Worm (Caenorhabditis elegans) whole organism, young adult: ENCODE data around the gene tbc-14.

Experiments
- B0019.2 ChIP-seq: fragments of 200-800 bp; sonication (Bioruptor generic); conservative IDR thresholded peaks from 2 replicates; pipeline ENCODE4 v1.3.6; 2022; ENCODE audit warnings: missing genetic modification reagents, missing genetic modification characterization, missing compliant biosample characterization
- C06A6.2 ChIP-seq: fragments of 200-800 bp; sonication (Bioruptor generic); conservative IDR thresholded peaks from 2 replicates; pipeline ENCODE4 v1.3.6; 2022; ENCODE audit warnings: missing genetic modification characterization, missing compliant biosample characterization
- F49E8.2 ChIP-seq: sonication (generic microtip); optimal IDR thresholded peaks from 3 replicates; lab custom pipeline; 2017; ENCODE audit warnings: missing genetic modification characterization, mild to moderate bottlenecking, missing compliant biosample characterization, antibody characterized with exemption, moderate library complexity; ENCODE audit not compliant: insufficient read depth
- F52B5.7 ChIP-seq: sonication (generic microtip); optimal IDR thresholded peaks from 2 replicates; lab custom pipeline; 2016; ENCODE audit warnings: mild to moderate bottlenecking, missing genetic modification characterization, missing compliant biosample characterization
- F57C9.4 ChIP-seq: sonication (generic microtip); optimal IDR thresholded peaks from 2 replicates; lab custom pipeline; 2017; ENCODE audit warnings: mild to moderate bottlenecking, missing genetic modification characterization, missing compliant biosample characterization
- K11D2.4 ChIP-seq: fragments of 200-800 bp; sonication (Bioruptor generic); IDR thresholded peaks from 2 replicates; pipeline ENCODE4 v1.3.6; 2022; ENCODE audit warnings: missing genetic modification reagents, missing genetic modification characterization, missing compliant biosample characterization
- K12H6.12 ChIP-seq: fragments of 200-800 bp; sonication (Bioruptor generic); optimal IDR thresholded peaks from 2 replicates; lab custom pipeline; 2018; ENCODE audit warnings: mild to moderate bottlenecking, missing genetic modification characterization, missing compliant biosample characterization
- T07F8.4 ChIP-seq: sonication (generic microtip); optimal IDR thresholded peaks from 2 replicates; lab custom pipeline; 2016; ENCODE audit warnings: mild to moderate bottlenecking, missing genetic modification characterization, moderate library complexity, missing compliant biosample characterization
- Y53G8AR.9 ChIP-seq: fragments of 200-800 bp; sonication (Bioruptor generic); conservative IDR thresholded peaks from 2 replicates; pipeline ENCODE4 v1.3.6; 2022; ENCODE audit warnings: missing genetic modification reagents, missing genetic modification characterization, missing compliant biosample characterization
- Y67H2A.10 ChIP-seq: fragments of 200-800 bp; sonication (Bioruptor generic); conservative IDR thresholded peaks from 2 replicates; pipeline ENCODE4 v1.3.6; 2022; ENCODE audit warnings: missing genetic modification reagents, missing genetic modification characterization, missing compliant biosample characterization
- attf-6 ChIP-seq: fragments of 200-800 bp; sonication (Bioruptor generic); IDR thresholded peaks from 2 replicates; pipeline ENCODE4 v1.3.6; 2022; ENCODE audit warnings: missing genetic modification reagents, missing genetic modification characterization, missing compliant biosample characterization
- bed-2 ChIP-seq: fragments of 200-800 bp; sonication (Bioruptor generic); IDR thresholded peaks from 2 replicates; pipeline ENCODE4 v1.3.6; 2022; ENCODE audit warnings: missing genetic modification reagents, missing genetic modification characterization, missing compliant biosample characterization
- cebp-1 ChIP-seq, 2 experiments: fragments of 200-800 bp in 1 of 2; sonication (Bioruptor generic) in 1 of 2; sonication (generic microtip) in 1 of 2; IDR thresholded peaks in 1 of 2; optimal IDR thresholded peaks in 1 of 2; 2 replicates each; pipeline versions ENCODE4 v1.3.6 to Lab custom; 2017 to 2022; ENCODE audit warnings: missing compliant biosample characterization in 2 of 2, missing genetic modification characterization in 2 of 2, mild to moderate bottlenecking in 1 of 2, missing genetic modification reagents in 1 of 2, moderate library complexity in 1 of 2
- ceh-58 ChIP-seq: fragments of 200-800 bp; sonication (Bioruptor generic); IDR thresholded peaks from 2 replicates; pipeline ENCODE4 v1.3.6; 2022; ENCODE audit warnings: missing genetic modification characterization, missing compliant biosample characterization
- ceh-79 ChIP-seq: sonication (generic microtip); optimal IDR thresholded peaks from 2 replicates; lab custom pipeline; 2017; ENCODE audit warnings: mild to moderate bottlenecking, missing genetic modification characterization, missing compliant biosample characterization
- ceh-91 ChIP-seq: fragments of 200-800 bp; sonication (Bioruptor generic); IDR thresholded peaks from 2 replicates; pipeline ENCODE4 v1.3.6; 2022; ENCODE audit warnings: missing genetic modification reagents, missing genetic modification characterization, missing compliant biosample characterization
- chd-7 ChIP-seq: sonication (generic microtip); optimal IDR thresholded peaks from 2 replicates; lab custom pipeline; 2016; ENCODE audit warnings: mild to moderate bottlenecking, missing genetic modification characterization, moderate library complexity, missing compliant biosample characterization
- die-1 ChIP-seq: sonication (generic microtip); optimal IDR thresholded peaks from 2 replicates; lab custom pipeline; 2016; ENCODE audit warnings: missing genotype, mild to moderate bottlenecking, missing genetic modification characterization, missing compliant biosample characterization
- dox-1 ChIP-seq: fragments of 200-800 bp; sonication (Bioruptor generic); IDR thresholded peaks from 2 replicates; pipeline ENCODE4 v1.3.6; 2022; ENCODE audit warnings: missing genetic modification reagents, missing genetic modification characterization, missing compliant biosample characterization
- egrh-3 ChIP-seq: fragments of 200-800 bp; sonication (Bioruptor generic); IDR thresholded peaks from 2 replicates; pipeline ENCODE4 v1.3.6; 2022; ENCODE audit warnings: missing genetic modification reagents, missing genetic modification characterization, missing compliant biosample characterization
- gei-17 ChIP-seq: fragments of 200-800 bp; sonication (Bioruptor generic); optimal IDR thresholded peaks from 2 replicates; lab custom pipeline; 2018; ENCODE audit warnings: mild to moderate bottlenecking, missing genetic modification characterization, missing compliant biosample characterization
- hlh-12 ChIP-seq: sonication (generic microtip); optimal IDR thresholded peaks from 2 replicates; lab custom pipeline; 2016; ENCODE audit warnings: missing genetic modification characterization, missing compliant biosample characterization
- lag-1 ChIP-seq: fragments of 200-800 bp; sonication (Bioruptor generic); IDR thresholded peaks from 2 replicates; pipeline ENCODE4 v1.3.6; 2022; ENCODE audit warnings: missing genetic modification reagents, missing genetic modification characterization, missing compliant biosample characterization
- let-526 ChIP-seq: fragments of 200-800 bp; sonication (Bioruptor generic); IDR thresholded peaks from 2 replicates; pipeline ENCODE4 v1.3.6; 2022; ENCODE audit warnings: missing genetic modification reagents, missing genetic modification characterization, missing compliant biosample characterization
- let-607 ChIP-seq, 2 experiments: fragments of 200-800 bp in 1 of 2; sonication (Bioruptor generic) in 1 of 2; sonication (generic microtip) in 1 of 2; optimal IDR thresholded peaks; 2 replicates each; lab custom pipeline; 2016 to 2018; ENCODE audit warnings: mild to moderate bottlenecking in 2 of 2, missing compliant biosample characterization in 2 of 2, missing genetic modification characterization in 2 of 2, moderate library complexity in 2 of 2, missing genotype in 1 of 2
- lin-54 ChIP-seq: fragments of 200-800 bp; sonication (Bioruptor generic); optimal IDR thresholded peaks from 2 replicates; lab custom pipeline; 2018; ENCODE audit warnings: mild to moderate bottlenecking, missing genetic modification characterization, missing compliant biosample characterization
- lir-1 ChIP-seq: fragments of 200-800 bp; sonication (Bioruptor generic); conservative IDR thresholded peaks from 2 replicates; pipeline ENCODE4 v1.3.6; 2022; ENCODE audit warnings: missing genetic modification reagents, missing genetic modification characterization, missing compliant biosample characterization
- madf-10 ChIP-seq: sonication (generic microtip); optimal IDR thresholded peaks from 2 replicates; lab custom pipeline; 2016; ENCODE audit warnings: mild to moderate bottlenecking, missing genetic modification characterization, missing compliant biosample characterization
- mcd-1 ChIP-seq: fragments of 200-800 bp; sonication (Bioruptor generic); IDR thresholded peaks from 2 replicates; pipeline ENCODE4 v1.3.6; 2022; ENCODE audit warnings: missing genetic modification reagents, missing genetic modification characterization, missing compliant biosample characterization
- mel-28 ChIP-seq: sonication (generic microtip); optimal IDR thresholded peaks from 2 replicates; lab custom pipeline; 2016; ENCODE audit warnings: borderline replicate concordance, mild to moderate bottlenecking, missing genetic modification characterization, missing compliant biosample characterization
- mxl-1 ChIP-seq: sonication (generic microtip); optimal IDR thresholded peaks from 2 replicates; lab custom pipeline; 2016; ENCODE audit warnings: missing genetic modification characterization, missing compliant biosample characterization
- nfya-1 ChIP-seq: sonication (generic microtip); optimal IDR thresholded peaks from 2 replicates; lab custom pipeline; 2017; ENCODE audit warnings: antibody characterized with exemption, missing compliant biosample characterization, missing genetic modification characterization, borderline replicate concordance; ENCODE audit not compliant: insufficient read depth
- nhr-120 ChIP-seq: fragments of 200-800 bp; sonication (Bioruptor generic); IDR thresholded peaks from 2 replicates; pipeline ENCODE4 v1.3.6; 2022; ENCODE audit warnings: missing genetic modification characterization, missing compliant biosample characterization
- nhr-179 ChIP-seq: sonication (generic microtip); optimal IDR thresholded peaks from 2 replicates; lab custom pipeline; 2016; ENCODE audit warnings: mild to moderate bottlenecking, missing genetic modification characterization, missing compliant biosample characterization
- pbrm-1 ChIP-seq: fragments of 200-800 bp; sonication (Bioruptor generic); IDR thresholded peaks from 2 replicates; pipeline ENCODE4 v1.3.6; 2022; ENCODE audit warnings: missing genetic modification reagents, missing genetic modification characterization, missing compliant biosample characterization
- rec-8 ChIP-seq, 2 experiments: sonication (generic microtip); optimal IDR thresholded peaks; 2 replicates each; lab custom pipeline; 2016; ENCODE audit warnings: mild to moderate bottlenecking in 2 of 2, missing genetic modification characterization in 2 of 2, missing genetic modification reagents in 2 of 2, missing genotype in 2 of 2, missing biosample characterization in 1 of 2, missing compliant biosample characterization in 1 of 2, moderate library complexity in 1 of 2
- repo-1 ChIP-seq: sonication (generic microtip); optimal IDR thresholded peaks from 2 replicates; lab custom pipeline; 2017; ENCODE audit warnings: mild to moderate bottlenecking, missing genetic modification characterization, missing compliant biosample characterization
- snpc-1.1 ChIP-seq: sonication (generic microtip); optimal IDR thresholded peaks from 2 replicates; lab custom pipeline; 2017; ENCODE audit warnings: missing genetic modification characterization, mild to moderate bottlenecking, missing compliant biosample characterization, antibody characterized with exemption, moderate library complexity, missing genotype, missing genetic modification reagents; ENCODE audit not compliant: insufficient read depth
- snpc-4 ChIP-seq, 5 experiments: fragments of 150-350 bp in 1 of 5; sonication (generic microtip) in 4 of 5; optimal IDR thresholded peaks; 2 replicates each; lab custom pipeline; 2014 to 2018; ENCODE audit warnings: missing genetic modification characterization in 5 of 5, missing biosample characterization in 3 of 5, antibody characterized with exemption in 2 of 5, mild to moderate bottlenecking in 2 of 5, missing compliant biosample characterization in 2 of 5, missing genotype in 2 of 5, moderate library complexity in 2 of 5, missing genetic modification reagents in 1 of 5
- somi-1 ChIP-seq: fragments of 200-800 bp; sonication (Bioruptor generic); optimal IDR thresholded peaks from 2 replicates; lab custom pipeline; 2018; ENCODE audit warnings: mild to moderate bottlenecking, missing genetic modification characterization, missing compliant biosample characterization
- sptf-2 ChIP-seq: fragments of 200-800 bp; sonication (Bioruptor generic); optimal IDR thresholded peaks from 2 replicates; lab custom pipeline; 2018; ENCODE audit warnings: mild to moderate bottlenecking, missing genetic modification characterization, missing compliant biosample characterization
- tbp1 ChIP-seq: fragments of 200-800 bp; sonication (Bioruptor generic); optimal IDR thresholded peaks from 2 replicates; lab custom pipeline; 2018; ENCODE audit warnings: mild to moderate bottlenecking, missing genetic modification characterization, missing compliant biosample characterization
- unc-130 ChIP-seq: sonication (generic microtip); optimal IDR thresholded peaks from 2 replicates; lab custom pipeline; 2016; ENCODE audit warnings: missing genetic modification reagents, missing genetic modification characterization, missing compliant biosample characterization
- xnd-1 ChIP-seq: sonication (generic microtip); optimal IDR thresholded peaks from 2 replicates; lab custom pipeline; 2016; ENCODE audit warnings: missing genotype, missing genetic modification reagents, missing genetic modification characterization, missing compliant biosample characterization
- zim-3 ChIP-seq: sonication (generic microtip); optimal IDR thresholded peaks from 2 replicates; lab custom pipeline; 2017; ENCODE audit warnings: mild to moderate bottlenecking, missing genetic modification characterization, moderate library complexity, missing compliant biosample characterization
- ztf-22 ChIP-seq: fragments of 200-800 bp; sonication (Bioruptor generic); optimal IDR thresholded peaks from 2 replicates; lab custom pipeline; 2018; ENCODE audit warnings: mild to moderate bottlenecking, missing genetic modification characterization, moderate library complexity, missing compliant biosample characterization

Gene tbc-14

ce11 chrII:13469043-13469652, 21.8 kb upstream of the tbc-14 start, which contains the start of gene E01G4.3 (continued):
- TF ChIP-seq sptf-2 (GFP tag; lab: Kevin White, UChicago) (no peak), ztf-22 (GFP tag; lab: Kevin White, UChicago) (peak; percentile 61), snpc-1.1 (no peak), dox-1 (GFP tag; lab: Robert Waterston, UW) (no peak), let-607 (tag; optimal IDR thresholded peaks at IDR 0.05; lab: Kevin White, UChicago) (no peak), unc-130 (GFP tag; lab: Kevin White, UChicago) (no peak), T07F8.4 (tag; lab: Kevin White, UChicago) (no peak), Y53G8AR.9 (GFP tag; lab: Robert Waterston, UW) (no peak; the same call in 1 of the 2 replicates), chd-7 (tag; lab: Kevin White, UChicago) (no peak), lin-54 (GFP tag; lab: Kevin White, UChicago) (no peak), die-1 (tag; lab: Kevin White, UChicago) (no peak), hlh-12 (tag; lab: Kevin White, UChicago) (no peak), mel-28 (no peak), K12H6.12 (no peak), nfya-1 (no peak), egrh-3 (no peak), somi-1 (peak; percentile 45), ceh-79 (tag; lab: Kevin White, UChicago) (no peak), nhr-120 (GFP tag; lab: Robert Waterston, UW) (no peak), nhr-179 (no peak), mcd-1 (GFP tag; lab: Robert Waterston, UW) (peak; percentile 53), Y67H2A.10 (GFP tag; lab: Robert Waterston, UW) (no peak), cebp-1 (GFP tag; IDR thresholded peaks at IDR 0.05; lab: Robert Waterston, UW) (peak; percentile 45; the same call in 1 of the 2 replicates), cebp-1 (tag; optimal IDR thresholded peaks at IDR 0.05; lab: Kevin White, UChicago) (peak; percentile 80), B0019.2 (GFP tag; lab: Robert Waterston, UW) (no peak), snpc-4 (GFP tag; optimal IDR thresholded peaks at IDR 0.05; lab: Kevin White, UChicago) (no peak), snpc-4 (tag; optimal IDR thresholded peaks at IDR 0.05; lab: Kevin White, UChicago) (peak in 1 of 4 experiments; percentile 3), xnd-1 (tag; lab: Kevin White, UChicago) (no peak), mxl-1 (no peak), rec-8 (tag; optimal IDR thresholded peaks at IDR 0.05; lab: Kevin White, UChicago) (no peak), let-526 (GFP tag; lab: Robert Waterston, UW) (no peak), zim-3 (tag; lab: Kevin White, UChicago) (no peak), bed-2 (GFP tag; lab: Robert Waterston, UW) (no peak), C06A6.2 (no peak), F57C9.4 (tag; lab: Kevin White, UChicago) (no peak), pbrm-1 (GFP tag; lab: Robert Waterston, UW) (no peak), lag-1 (no peak), F52B5.7 (tag; lab: Kevin White, UChicago) (no peak), ceh-58 (GFP tag; lab: Robert Waterston, UW) (no peak), attf-6 (GFP tag; lab: Robert Waterston, UW) (no peak), gei-17 (GFP tag; lab: Kevin White, UChicago) (no peak), ceh-91 (GFP tag; lab: Robert Waterston, UW) (no peak), repo-1 (no peak), madf-10 (tag; lab: Kevin White, UChicago) (peak; percentile 18), F49E8.2 (tag; lab: Kevin White, UChicago) (no peak), K11D2.4 (GFP tag; lab: Robert Waterston, UW) (no peak), lir-1 (GFP tag; lab: Robert Waterston, UW) (no peak), tbp1 (peak; percentile 8)
